Worm (Caenorhabditis elegans): Measurements from ENCODE around the gene pmk-1.

Gene pmk-1

DNA sequence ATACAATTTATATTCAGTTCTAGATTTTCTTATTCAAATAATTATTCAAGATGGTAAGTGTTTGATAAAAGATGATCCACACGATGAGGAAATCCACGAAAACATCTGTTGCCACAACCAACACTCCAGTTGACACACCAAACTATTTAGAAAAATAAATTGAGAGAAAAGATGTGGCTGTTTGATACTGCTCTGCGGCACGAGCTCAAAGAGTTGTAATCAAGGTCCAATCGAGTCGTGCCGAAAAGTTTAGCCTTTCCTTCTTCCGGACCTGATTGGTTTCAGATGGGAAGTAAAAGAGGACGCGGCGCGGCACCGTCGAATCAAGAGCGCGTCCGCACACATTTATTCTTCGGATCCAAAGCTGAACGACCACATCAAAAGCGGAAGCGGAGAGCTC lies 12.0 kb upstream of the pmk-1 start:
- TF ChIP-seq F13H6.1 (tag; optimal IDR thresholded peaks at IDR 0.05) = no peak

DNA sequence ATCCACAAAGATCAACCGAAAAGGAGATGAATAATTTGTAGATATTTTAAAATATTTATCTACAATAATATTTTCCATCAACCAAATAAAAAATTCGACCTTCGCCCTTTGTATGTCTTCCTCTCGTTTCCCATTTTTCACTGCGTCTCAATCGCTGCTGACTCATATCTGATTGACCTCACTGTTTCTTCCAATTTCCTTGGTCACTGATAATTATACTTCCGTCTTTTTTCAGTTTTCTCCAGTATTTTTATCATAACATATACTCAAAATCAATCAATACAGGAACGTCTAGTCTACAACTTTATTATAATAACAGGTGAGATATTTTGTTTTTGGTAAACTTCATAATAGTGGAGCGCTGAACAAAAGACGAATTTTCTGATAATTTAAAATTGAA lies 9.6 kb upstream of the pmk-1 start, which contains the start of gene pmk-3:
Gene pmk-3 (plus strand): TSS at position 236 of the 400 bp plus-strand sequence.
- peak; percentile 96 for TF ChIP-seq fos-1 (tag; optimal IDR thresholded peaks at IDR 0.05)
- TF ChIP-seq nhr-10 (tag; optimal IDR thresholded peaks at IDR 0.05) = no peak

DNA sequence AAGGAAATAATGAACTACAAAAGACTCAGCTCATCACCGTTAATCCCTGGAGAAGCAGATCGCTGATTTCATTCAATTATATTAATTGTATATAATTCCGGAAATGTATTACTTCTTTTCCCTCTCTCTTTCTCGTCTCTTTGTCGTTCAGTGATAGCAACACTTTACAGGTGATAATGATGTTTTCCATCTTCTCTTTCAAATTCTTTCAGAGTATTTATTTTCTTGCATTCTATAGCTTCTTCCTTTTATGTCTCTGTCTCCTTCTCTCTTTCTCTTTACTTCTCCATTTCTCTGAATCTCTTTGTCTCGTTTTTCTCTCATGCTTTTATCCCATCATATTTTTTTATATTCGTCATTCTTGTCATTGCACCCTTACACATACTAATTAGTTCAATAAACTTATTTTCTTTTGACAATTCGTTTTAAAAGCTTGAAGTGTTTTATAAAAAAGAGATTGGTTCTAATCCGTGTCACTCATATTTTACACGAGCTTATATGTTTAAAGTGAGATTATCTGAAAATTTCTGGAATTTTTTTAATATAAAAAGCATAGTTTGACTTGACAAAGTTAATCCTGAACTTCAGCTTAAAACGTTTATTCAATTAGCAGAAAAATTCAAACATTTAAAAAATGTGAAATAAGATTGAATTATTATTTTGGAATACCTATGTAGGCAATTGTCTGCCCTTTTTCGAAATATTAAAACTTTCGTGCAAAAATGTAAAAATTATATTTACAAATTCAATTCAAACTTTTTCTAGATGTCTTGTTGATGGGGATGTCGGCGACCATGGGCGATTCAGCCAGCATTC lies 5.7 kb upstream of the pmk-1 start, which contains the start of gene pmk-2:
Gene pmk-2 (plus strand): TSS at position 766 of the 816 bp plus-strand sequence.
- TF ChIP-seq ztf-1 (GFP tag; conservative IDR thresholded peaks at IDR 0.05) (no peak), ztf-11 (tag; optimal IDR thresholded peaks at IDR 0.05) (no peak), ama-1 (optimal IDR thresholded peaks at IDR 0.05) (no peak), nhr-25 (tag; optimal IDR thresholded peaks at IDR 0.05) (no peak), snpc-4 (tag; optimal IDR thresholded peaks at IDR 0.05) (peak; percentile 4), C34F6.9 (tag; optimal IDR thresholded peaks at IDR 0.05) (peak; percentile 67), fos-1 (tag; optimal IDR thresholded peaks at IDR 0.05) (peak; percentile 54), crh-2 (tag; optimal IDR thresholded peaks at IDR 0.05) (peak; percentile 52), dmd-4 (tag; optimal IDR thresholded peaks at IDR 0.05) (peak; percentile 47), nhr-23 (tag; optimal IDR thresholded peaks at IDR 0.05) (no peak), unc-62 (GFP tag; optimal IDR thresholded peaks at IDR 0.05) (no peak), lin-13 (GFP tag; optimal IDR thresholded peaks at IDR 0.05) (peak; percentile 24), lsy-2 (tag; optimal IDR thresholded peaks at IDR 0.05) (peak in 1 of 2 experiments; percentile 54), unc-55 (GFP tag; optimal IDR thresholded peaks at IDR 0.05) (peak; percentile 46)

DNA sequence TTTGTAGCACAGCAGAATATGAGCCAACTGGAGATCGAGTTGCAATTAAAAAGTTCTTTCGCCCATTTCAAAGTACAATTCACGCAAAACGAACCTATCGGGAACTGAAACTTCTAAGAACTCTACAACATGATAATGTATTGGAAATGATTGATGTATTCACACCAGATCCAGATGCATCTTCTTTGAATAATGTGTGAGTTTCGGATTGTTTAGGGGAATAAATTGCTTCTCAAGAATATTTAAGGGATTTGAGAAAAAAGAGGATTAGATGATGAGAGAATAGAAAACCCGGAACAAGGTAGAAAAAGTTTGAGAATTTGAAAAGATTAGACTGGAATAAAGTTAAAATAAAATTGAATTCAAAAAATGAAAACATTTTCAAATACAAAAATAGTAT lies 4.3 kb upstream of the pmk-1 start:
- TF ChIP-seq unc-55 (GFP tag; optimal IDR thresholded peaks at IDR 0.05) (peak; percentile 66), aly-2 (tag; optimal IDR thresholded peaks at IDR 0.05) (no peak)

DNA sequence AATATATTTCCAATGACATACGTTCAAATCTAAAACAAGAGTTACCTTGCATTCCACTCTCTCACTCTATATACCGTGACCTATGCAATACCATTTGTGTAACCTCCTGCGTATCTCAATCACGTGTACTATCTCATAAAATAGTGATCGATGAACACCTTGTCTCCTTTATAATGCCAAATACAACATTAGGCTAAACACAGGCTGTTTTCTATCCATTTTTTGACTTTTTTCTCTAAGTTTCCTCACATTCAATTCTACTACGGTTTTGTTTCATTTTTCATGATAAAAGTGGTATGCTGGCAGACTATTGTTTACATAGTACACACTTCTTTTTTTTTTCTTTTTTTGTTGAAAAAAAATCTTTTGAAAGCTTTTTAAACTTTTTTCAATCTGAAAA lies 2.3 kb upstream of the pmk-1 start:
- TF ChIP-seq elt-1 (tag; optimal IDR thresholded peaks at IDR 0.05) (no peak), elt-3 (tag; optimal IDR thresholded peaks at IDR 0.05) (no peak), lin-13 (GFP tag; optimal IDR thresholded peaks at IDR 0.05) (no peak), nhr-6 (tag; optimal IDR thresholded peaks at IDR 0.05) (no peak), unc-39 (tag; optimal IDR thresholded peaks at IDR 0.05) (no peak), nhr-12 (tag; optimal IDR thresholded peaks at IDR 0.05) (no peak), mdl-1 (tag; optimal IDR thresholded peaks at IDR 0.05) (peak; percentile 60 to 69), sma-3 (GFP tag; optimal IDR thresholded peaks at IDR 0.05) (no peak), ceh-16 (tag; optimal IDR thresholded peaks at IDR 0.05) (no peak), unc-62 (GFP tag; optimal IDR thresholded peaks at IDR 0.05) (no peak), snpc-4 (tag; optimal IDR thresholded peaks at IDR 0.05) (no peak), egl-27 (tag; optimal IDR thresholded peaks at IDR 0.05) (no peak), mab-5 (tag; optimal IDR thresholded peaks at IDR 0.05) (no peak), blmp-1 (tag; optimal IDR thresholded peaks at IDR 0.05; ENCODE audit: insufficient read depth) (no peak), lsy-2 (tag; optimal IDR thresholded peaks at IDR 0.05) (peak in 1 of 2 experiments; percentile 11), F13H6.1 (tag; optimal IDR thresholded peaks at IDR 0.05) (peak; percentile 28), peb-1 (tag; optimal IDR thresholded peaks at IDR 0.05) (no peak), unc-55 (GFP tag; optimal IDR thresholded peaks at IDR 0.05) (no peak), Y55F3AM.14 (GFP tag; optimal IDR thresholded peaks at IDR 0.05) (no peak), nhr-77 (tag; optimal IDR thresholded peaks at IDR 0.05) (no peak), nhr-25 (tag; optimal IDR thresholded peaks at IDR 0.05) (peak; percentile 86), ztf-11 (tag; optimal IDR thresholded peaks at IDR 0.05) (no peak), mbf-1 (tag; optimal IDR thresholded peaks at IDR 0.05) (no peak), nhr-23 (tag; optimal IDR thresholded peaks at IDR 0.05) (no peak), ZK546.5 (tag; optimal IDR thresholded peaks at IDR 0.05) (no peak), sem-4 (tag; optimal IDR thresholded peaks at IDR 0.05) (no peak), lin-11 (tag; optimal IDR thresholded peaks at IDR 0.05) (no peak), fos-1 (tag; optimal IDR thresholded peaks at IDR 0.05) (peak; percentile 19), gmeb-1 (tag; optimal IDR thresholded peaks at IDR 0.05) (peak; percentile 29), zag-1 (tag; optimal IDR thresholded peaks at IDR 0.05) (no peak), alr-1 (tag; optimal IDR thresholded peaks at IDR 0.05) (no peak), sma-9 (GFP tag; optimal IDR thresholded peaks at IDR 0.05) (peak; percentile 47), sma-9 (tag; optimal IDR thresholded peaks at IDR 0.05) (no peak), ztf-1 (GFP tag; conservative IDR thresholded peaks at IDR 0.05) (no peak), nhr-10 (tag; optimal IDR thresholded peaks at IDR 0.05) (no peak), aly-2 (tag; optimal IDR thresholded peaks at IDR 0.05) (no peak), nhr-237 (tag; optimal IDR thresholded peaks at IDR 0.05) (no peak), nhr-21 (tag; optimal IDR thresholded peaks at IDR 0.05) (peak; percentile 31), ceh-82 (tag; optimal IDR thresholded peaks at IDR 0.05) (no peak), crh-2 (tag; optimal IDR thresholded peaks at IDR 0.05) (peak; percentile 53)

Measured in whole organism, L2 larva.